Fruit fly (Drosophila melanogaster) whole organism, wandering third instar larva: ENCODE data around the gene CG12818.

Experiments used
- CrebA ChIP-seq: fragments of 200-800 bp; sonication (Bioruptor generic); optimal IDR thresholded peaks from 2 replicates; lab custom pipeline; 2016; ENCODE audit warnings: missing biosample characterization, mild to moderate bottlenecking, missing genetic modification characterization, borderline replicate concordance
- Dif ChIP-seq: fragments of 200-275, 200-300 bp; sonication (Bioruptor generic); optimal IDR thresholded peaks from 2 replicates; lab custom pipeline; 2018; ENCODE audit warnings: missing biosample characterization, missing genetic modification characterization; ENCODE audit not compliant: partially characterized antibody
- Hnf4 ChIP-seq: fragments of 200-800 bp; sonication (Bioruptor generic); optimal IDR thresholded peaks from 2 replicates; lab custom pipeline; 2016; ENCODE audit warnings: missing biosample characterization, mild to moderate bottlenecking, missing genetic modification characterization
- Myc ChIP-seq: fragments of >200 bp; optimal IDR thresholded peaks from 2 replicates; lab custom pipeline; 2017
- OdsH ChIP-seq: fragments of 200-800 bp; sonication (Bioruptor generic); optimal IDR thresholded peaks from 2 replicates; lab custom pipeline; 2016; ENCODE audit warnings: missing biosample characterization, mild to moderate bottlenecking, missing genetic modification characterization
- brk ChIP-seq: fragments of 200-800 bp; sonication (Bioruptor generic); optimal IDR thresholded peaks from 2 replicates; lab custom pipeline; 2016; ENCODE audit warnings: missing biosample characterization, mild to moderate bottlenecking, missing genetic modification characterization
- dmrt93B ChIP-seq: fragments of 200-800 bp; sonication (Bioruptor generic); optimal IDR thresholded peaks from 2 replicates; lab custom pipeline; 2018; ENCODE audit warnings: missing biosample characterization, mild to moderate bottlenecking, missing genetic modification characterization
- jim ChIP-seq: fragments of 175-275, 200-325 bp; sonication (Bioruptor generic); optimal IDR thresholded peaks from 2 replicates; lab custom pipeline; 2016; ENCODE audit warnings: missing biosample characterization, mild to moderate bottlenecking, missing genetic modification characterization
- lola ChIP-seq: fragments of >200 bp; optimal IDR thresholded peaks from 2 replicates; lab custom pipeline; 2017; ENCODE audit warnings: missing biosample characterization, missing genetic modification characterization
- sv ChIP-seq: fragments of 200-800 bp; sonication (Bioruptor generic); optimal IDR thresholded peaks from 3 replicates; lab custom pipeline; 2016; ENCODE audit warnings: missing biosample characterization, missing genetic modification characterization
- tai ChIP-seq: sonication (Bioruptor generic); optimal IDR thresholded peaks from 2 replicates; lab custom pipeline; 2016; ENCODE audit warnings: missing biosample characterization, missing genetic modification characterization
- usp ChIP-seq: fragments of >200 bp; optimal IDR thresholded peaks from 2 replicates; lab custom pipeline; 2017; ENCODE audit warnings: missing biosample characterization, missing genetic modification characterization

DNA sequence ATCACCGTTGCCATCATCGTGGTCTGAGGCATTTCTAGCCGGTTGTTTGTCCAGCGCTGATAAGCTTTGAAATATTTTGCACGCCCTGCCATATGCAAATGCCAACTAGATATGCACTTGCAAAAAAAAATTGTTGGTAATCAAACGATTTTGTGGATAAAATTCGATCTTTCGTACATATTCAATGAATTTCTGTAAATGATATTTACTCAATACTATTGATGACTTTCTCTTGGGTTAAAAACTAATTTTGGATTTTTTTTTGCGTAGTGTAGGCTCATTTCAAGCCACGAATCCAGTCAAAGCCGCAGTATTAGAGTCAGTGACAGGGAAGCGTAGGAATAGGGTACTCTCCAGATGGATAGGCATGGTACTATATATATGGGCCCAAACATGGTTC lies 48.3 kb upstream of the CG12818 start:
- TF ChIP-seq tai (GFP tag; lab: Kevin White, UChicago) (no peak), CrebA (no peak), dmrt93B (no peak), OdsH (GFP tag; lab: Kevin White, UChicago) (no peak), sv (GFP tag; lab: Kevin White, UChicago) (no peak), brk (GFP tag; lab: Kevin White, UChicago) (no peak), lola (GFP tag; lab: Kevin White, UChicago) (no peak), Hnf4 (GFP tag; lab: Kevin White, UChicago) (no peak), Dif (no peak), usp (no peak), Myc (lab: Kevin White, UChicago) (no peak), jim (no peak)
